Fruit fly (Drosophila melanogaster): ENCODE measurements around the gene CG14262.

CG14262 gene

DNA sequence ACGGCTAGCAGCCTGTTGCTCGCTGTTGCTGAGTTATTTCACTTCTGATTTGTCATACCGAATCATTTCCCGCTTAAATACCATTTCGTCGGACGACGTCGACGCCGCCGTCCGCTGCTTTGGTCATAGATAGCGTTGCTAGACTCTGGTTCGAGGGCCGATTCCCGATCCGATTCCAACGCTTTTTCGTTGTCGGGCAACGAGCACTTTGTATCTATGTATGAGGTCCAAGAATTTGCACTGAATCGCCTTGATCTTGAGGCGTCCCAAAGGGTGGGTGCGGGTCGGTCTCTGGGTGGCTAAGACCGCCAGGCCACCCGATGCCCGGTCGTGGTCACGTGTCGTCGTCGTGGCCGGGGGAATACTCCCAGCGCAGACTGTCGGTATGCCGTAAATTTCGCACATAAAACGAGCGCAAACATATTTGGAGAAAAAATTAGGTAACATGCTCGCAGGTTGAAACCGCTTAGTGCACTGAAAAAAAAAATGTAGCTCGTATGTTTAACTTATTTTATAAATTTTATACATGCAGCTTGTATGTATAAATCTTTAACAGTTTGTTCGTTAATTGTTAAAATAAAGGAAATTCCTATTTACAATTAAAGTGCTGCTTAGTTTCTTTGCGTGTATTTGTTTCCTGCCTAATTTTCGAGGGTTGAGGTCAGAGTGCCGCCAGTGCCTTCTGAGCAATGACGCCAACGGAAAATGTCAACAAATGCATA, 27.1 kb upstream of the CG14262 start, which contains the start of gene CG3348 (continued):
- TF ChIP-seq CG2120 (GFP tag; optimal IDR thresholded peaks at IDR 0.05): peak; percentile 94
- peak; percentile 38 for TF ChIP-seq Atf-2 (GFP tag; optimal IDR thresholded peaks at IDR 0.05)
- no peak for TF ChIP-seq CG31365 (tag; optimal IDR thresholded peaks at IDR 0.05)
- peak; percentile 60 for TF ChIP-seq CG15514 (GFP tag; optimal IDR thresholded peaks at IDR 0.05)
- peak; percentile 83 for TF ChIP-seq zfh1 (GFP tag; IDR thresholded peaks at IDR 0.05)
- TF ChIP-seq disco-r (GFP tag; optimal IDR thresholded peaks at IDR 0.05): no peak
- TF ChIP-seq CG11247 (GFP tag; IDR thresholded peaks at IDR 0.05): peak; percentile 75
- peak; percentile 73 for TF ChIP-seq CG12391 (tag; optimal IDR thresholded peaks at IDR 0.05)
- TF ChIP-seq CG18011 (GFP tag; optimal IDR thresholded peaks at IDR 0.05): peak; percentile 20
- peak; percentile 62 for TF ChIP-seq toy (GFP tag; IDR thresholded peaks at IDR 0.05)
- peak; percentile 65 for TF ChIP-seq Ptx1 (GFP tag; IDR thresholded peaks at IDR 0.05)
- peak; percentile 77 for TF ChIP-seq CG9215 (GFP tag; IDR thresholded peaks at IDR 0.05)
- TF ChIP-seq CG17802 (tag; optimal IDR thresholded peaks at IDR 0.05): peak; percentile 2
- TF ChIP-seq fd96Cb (tag; optimal IDR thresholded peaks at IDR 0.05): peak; percentile 41
- peak; percentile 29 for TF ChIP-seq CG9437 (GFP tag; optimal IDR thresholded peaks at IDR 0.05)
- TF ChIP-seq Ets97D (GFP tag; optimal IDR thresholded peaks at IDR 0.05): peak; percentile 6
- peak; percentile 87 for TF ChIP-seq Rfx (GFP tag; IDR thresholded peaks at IDR 0.05)
- peak; percentile 37 for TF ChIP-seq Drgx (GFP tag; IDR thresholded peaks at IDR 0.05)
- no peak for TF ChIP-seq BEAF-32 (GFP tag; optimal IDR thresholded peaks at IDR 0.05)
- TF ChIP-seq CG4424 (GFP tag; optimal IDR thresholded peaks at IDR 0.05): peak; percentile 52
- TF ChIP-seq Fer1 (GFP tag; optimal IDR thresholded peaks at IDR 0.05): peak; percentile 84
- TF ChIP-seq Adf1 (GFP tag; IDR thresholded peaks at IDR 0.05): peak; percentile 79
- peak; percentile 49; the same call in 1 of the 2 replicates for TF ChIP-seq Oaz (GFP tag; IDR thresholded peaks at IDR 0.05)
- TF ChIP-seq CG11456 (GFP tag; IDR thresholded peaks at IDR 0.05): peak; percentile 85
- TF ChIP-seq sens-2 (GFP tag; IDR thresholded peaks at IDR 0.05): peak; percentile 15; the same call in 1 of the 2 replicates
- TF ChIP-seq D (optimal IDR thresholded peaks at IDR 0.05): no peak
- peak; percentile 33 for TF ChIP-seq D (GFP tag; optimal IDR thresholded peaks at IDR 0.05)
- 0 out of 2 replicates have a peak, but pooled peaks have one; percentile 48 for TF ChIP-seq CG16779 (GFP tag; IDR thresholded peaks at IDR 0.05)
- peak; percentile 82 for TF ChIP-seq Dip3 (GFP tag; optimal IDR thresholded peaks at IDR 0.05)
- peak; percentile 55 for TF ChIP-seq esg (GFP tag; conservative IDR thresholded peaks at IDR 0.05)
- TF ChIP-seq tgo (GFP tag; IDR thresholded peaks at IDR 0.05): peak; percentile 75
- 0 out of 2 replicates have a peak, but pooled peaks have one; percentile 30 for TF ChIP-seq stc (GFP tag; IDR thresholded peaks at IDR 0.05)
- no peak for TF ChIP-seq btn (GFP tag; optimal IDR thresholded peaks at IDR 0.05)
- TF ChIP-seq CG1832 (GFP tag; optimal IDR thresholded peaks at IDR 0.05): no peak
- TF ChIP-seq CG18599 (GFP tag; optimal IDR thresholded peaks at IDR 0.05): peak; percentile 95
- TF ChIP-seq sens (GFP tag): peak; percentile 87
- no peak for TF ChIP-seq CG32772 (GFP tag; IDR thresholded peaks at IDR 0.05)
- TF ChIP-seq CG8924 (tag; optimal IDR thresholded peaks at IDR 0.05): peak; percentile 62
- TF ChIP-seq CG7271 (tag; optimal IDR thresholded peaks at IDR 0.05): peak; percentile 23
- TF ChIP-seq ro (GFP tag; IDR thresholded peaks at IDR 0.05): peak; percentile 20; the same call in 1 of the 2 replicates
- TF ChIP-seq emc (GFP tag; optimal IDR thresholded peaks at IDR 0.05): peak; percentile 13
- peak; percentile 72 for TF ChIP-seq CG14014 (GFP tag; IDR thresholded peaks at IDR 0.05)
- TF ChIP-seq CG18476 (GFP tag; optimal IDR thresholded peaks at IDR 0.05): peak; percentile 66
- peak; percentile 50 for TF ChIP-seq Ravus (GFP tag; IDR thresholded peaks at IDR 0.05)
- TF ChIP-seq CG3838 (GFP tag; optimal IDR thresholded peaks at IDR 0.05): no peak
- peak; percentile 59 for TF ChIP-seq CG6689 (GFP tag; IDR thresholded peaks at IDR 0.05)
- TF ChIP-seq CG10431 (GFP tag; optimal IDR thresholded peaks at IDR 0.05): no peak
- TF ChIP-seq hbn (GFP tag; IDR thresholded peaks at IDR 0.05; ENCODE audit: partially characterized antibody): no peak
- no peak for TF ChIP-seq corto (GFP tag; optimal IDR thresholded peaks at IDR 0.05)
- TF ChIP-seq caup (GFP tag; optimal IDR thresholded peaks at IDR 0.05; ENCODE audit: severe bottlenecking): peak; percentile 86
